Worm (Caenorhabditis elegans) whole organism, late embryonic: ENCODE data around the gene lgmn-1.

Experiments used
- ceh-48 ChIP-seq: sonication (generic microtip); optimal IDR thresholded peaks from 2 replicates; lab custom pipeline; 2016; ENCODE audit warnings: missing genetic modification characterization, inconsistent platforms, missing compliant biosample characterization
- che-1 ChIP-seq: sonication (generic microtip); optimal IDR thresholded peaks from 2 replicates; lab custom pipeline; 2016; ENCODE audit warnings: mild to moderate bottlenecking, missing genetic modification characterization, missing compliant biosample characterization
- dve-1 ChIP-seq: sonication (generic microtip); optimal IDR thresholded peaks from 2 replicates; lab custom pipeline; 2017; ENCODE audit warnings: antibody characterized with exemption, mild to moderate bottlenecking, missing genetic modification characterization, missing compliant biosample characterization
- mec-3 ChIP-seq: sonication (generic microtip); optimal IDR thresholded peaks from 2 replicates; lab custom pipeline; 2016; ENCODE audit warnings: borderline replicate concordance, missing genetic modification characterization, missing compliant biosample characterization
- nhr-11 ChIP-seq: fragments of 150-350 bp; optimal IDR thresholded peaks from 2 replicates; lab custom pipeline; 2014; ENCODE audit warnings: missing biosample characterization, missing genetic modification characterization
- pha-2 ChIP-seq: sonication (generic microtip); optimal IDR thresholded peaks from 2 replicates; lab custom pipeline; 2017; ENCODE audit warnings: mild to moderate bottlenecking, missing genetic modification characterization, missing compliant biosample characterization
- pros-1 ChIP-seq: fragments of 150-350 bp; optimal IDR thresholded peaks from 2 replicates; lab custom pipeline; 2014; ENCODE audit warnings: missing biosample characterization, missing genetic modification reagents, missing genetic modification characterization
- ref-2 ChIP-seq: sonication (generic microtip); optimal IDR thresholded peaks from 2 replicates; lab custom pipeline; 2016; ENCODE audit warnings: missing genetic modification characterization, missing compliant biosample characterization
- rnt-1 ChIP-seq: sonication (generic microtip); optimal IDR thresholded peaks from 2 replicates; lab custom pipeline; 2016; ENCODE audit warnings: missing genetic modification characterization, missing compliant biosample characterization
- sox-4 ChIP-seq: sonication (generic microtip); optimal IDR thresholded peaks from 2 replicates; lab custom pipeline; 2017; ENCODE audit warnings: mild to moderate bottlenecking, missing genetic modification characterization, inconsistent platforms, missing compliant biosample characterization
- unc-42 ChIP-seq: sonication (generic microtip); optimal IDR thresholded peaks from 2 replicates; lab custom pipeline; 2016; ENCODE audit warnings: missing genotype, missing genetic modification characterization, missing compliant biosample characterization
- unc-86 ChIP-seq: sonication (generic microtip); optimal IDR thresholded peaks from 2 replicates; lab custom pipeline; 2016; ENCODE audit warnings: missing genetic modification characterization, missing compliant biosample characterization

DNA sequence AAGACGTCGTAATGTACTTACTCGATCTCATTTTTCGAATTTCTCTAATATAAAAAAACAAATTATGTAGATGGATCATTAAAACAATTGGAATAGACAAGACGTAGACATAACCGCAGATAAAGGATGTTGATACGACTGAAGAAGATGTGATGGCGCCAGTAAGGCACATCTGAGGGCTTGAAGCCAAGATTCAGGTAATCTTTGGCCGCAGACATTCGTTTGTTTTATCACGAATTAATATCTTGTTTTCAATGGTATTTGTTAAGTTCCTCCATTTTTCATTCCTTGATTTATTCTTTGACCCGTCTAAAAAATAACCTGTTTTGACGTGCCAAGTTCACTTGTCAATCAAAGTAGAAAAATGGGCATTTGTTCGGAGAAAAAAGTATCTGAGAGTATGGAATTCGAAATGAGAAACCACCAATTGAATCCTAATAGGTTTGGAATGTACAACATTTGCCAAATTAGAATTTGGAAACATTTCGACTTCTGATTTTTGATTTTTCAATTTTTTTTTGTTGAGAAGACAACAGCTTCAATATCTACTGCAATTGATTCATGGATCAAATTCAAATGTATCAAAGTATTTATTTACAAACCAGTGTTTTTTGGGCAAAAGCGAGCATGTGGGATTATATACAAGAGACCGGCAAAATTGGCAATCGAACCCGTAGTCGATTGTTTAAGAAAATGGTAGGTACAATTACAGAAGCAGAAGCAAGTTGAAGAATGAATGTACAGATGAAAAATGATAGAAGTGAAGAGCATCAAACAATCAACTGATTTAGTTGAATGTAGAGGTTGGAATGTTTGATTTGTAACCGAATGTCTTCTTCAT is 39.0 kb downstream of the lgmn-1 start:
- no peak for TF ChIP-seq rnt-1
- no peak for TF ChIP-seq pros-1 (tag; lab: Kevin White, UChicago)
- no peak for TF ChIP-seq unc-86 (tag; lab: Kevin White, UChicago)
- no peak for TF ChIP-seq dve-1 (tag; lab: Kevin White, UChicago)
- TF ChIP-seq unc-42 (tag; lab: Kevin White, UChicago), result no peak
- TF ChIP-seq nhr-11 (tag; lab: Kevin White, UChicago), result no peak
- no peak for TF ChIP-seq mec-3 (tag; lab: Kevin White, UChicago)
- no peak for TF ChIP-seq sox-4
- no peak for TF ChIP-seq ref-2 (tag; lab: Kevin White, UChicago)
- no peak for TF ChIP-seq ceh-48 (tag; lab: Kevin White, UChicago)
- TF ChIP-seq pha-2 (tag; lab: Kevin White, UChicago), result no peak
- no peak for TF ChIP-seq che-1 (tag; lab: Kevin White, UChicago)
